Worm (Caenorhabditis elegans) whole organism, mixed stage, embryonic: Measurements from ENCODE around the gene ifb-1.

Source experiments
- blmp-1 ChIP-seq: fragments of 150-350 bp; optimal IDR thresholded peaks from 2 replicates; lab custom pipeline; 2014; ENCODE audit warnings: missing biosample characterization, missing genetic modification characterization
- ceh-39 ChIP-seq: fragments of 150-350 bp; optimal IDR thresholded peaks from 2 replicates; lab custom pipeline; 2014; ENCODE audit warnings: missing biosample characterization, missing genetic modification characterization
- drap-1 ChIP-seq: fragments of 200-800 bp; sonication (Bioruptor generic); optimal IDR thresholded peaks from 3 replicates; lab custom pipeline; 2018; ENCODE audit warnings: mild to moderate bottlenecking, missing genetic modification characterization, missing compliant biosample characterization
- elt-3 ChIP-seq: fragments of 150-350 bp; optimal IDR thresholded peaks from 2 replicates; lab custom pipeline; 2014; ENCODE audit warnings: missing biosample characterization, missing genetic modification characterization
- lin-13 ChIP-seq: fragments of 150-350 bp; optimal IDR thresholded peaks from 2 replicates; lab custom pipeline; 2014; ENCODE audit warnings: missing biosample characterization, missing genetic modification characterization
- mab-5 ChIP-seq: fragments of 150-350 bp; optimal IDR thresholded peaks from 2 replicates; lab custom pipeline; 2014; ENCODE audit warnings: missing biosample characterization, missing genetic modification characterization
- mep-1 ChIP-seq: fragments of 150-350 bp; optimal IDR thresholded peaks from 2 replicates; lab custom pipeline; 2017; ENCODE audit warnings: missing biosample characterization, missing genetic modification reagents, missing genetic modification characterization, inconsistent platforms
- nhr-76 ChIP-seq: sonication (generic microtip); optimal IDR thresholded peaks from 2 replicates; lab custom pipeline; 2017; ENCODE audit warnings: missing biosample characterization, missing genetic modification characterization
- pha-4 ChIP-seq: fragments of 150-350 bp; optimal IDR thresholded peaks from 2 replicates; lab custom pipeline; 2018; ENCODE audit warnings: missing biosample characterization, missing genetic modification reagents, missing genetic modification characterization
- snpc-4 ChIP-seq: fragments of 150-350 bp; optimal IDR thresholded peaks from 2 replicates; lab custom pipeline; 2014; ENCODE audit warnings: missing biosample characterization, missing genetic modification characterization
- unc-39 ChIP-seq: fragments of 150-350 bp; optimal IDR thresholded peaks from 2 replicates; lab custom pipeline; 2014; ENCODE audit warnings: missing biosample characterization, missing genetic modification characterization
- unc-62 ChIP-seq: fragments of 150-350 bp; optimal IDR thresholded peaks from 2 replicates; lab custom pipeline; 2014; ENCODE audit warnings: missing biosample characterization, missing genetic modification reagents, missing genetic modification characterization
- zip-8 ChIP-seq: fragments of 150-350 bp; optimal IDR thresholded peaks from 2 replicates; lab custom pipeline; 2014; ENCODE audit warnings: missing biosample characterization, missing genetic modification characterization

ce11 chrII:5818298-5818697, 52.9 kb downstream of the ifb-1 start, which contains the start of gene ZK1248.4:
- TF ChIP-seq lin-13 (tag; lab: Kevin White, UChicago) (no peak), snpc-4 (tag; lab: Kevin White, UChicago) (no peak), ceh-39 (tag; lab: Kevin White, UChicago) (no peak), blmp-1 (tag; lab: Kevin White, UChicago) (no peak), mep-1 (no peak), pha-4 (tag; lab: Kevin White, UChicago) (no peak), unc-39 (tag; lab: Kevin White, UChicago) (no peak), unc-62 (GFP tag; lab: Kevin White, UChicago) (no peak), elt-3 (tag; lab: Kevin White, UChicago) (no peak), drap-1 (GFP tag; lab: Kevin White, UChicago) (no peak), zip-8 (tag; lab: Kevin White, UChicago) (no peak), nhr-76 (tag; lab: Kevin White, UChicago) (no peak), mab-5 (tag; lab: Kevin White, UChicago) (no peak)
